Worm (Caenorhabditis elegans): ENCODE measurements around the gene K04C1.2.

- TF ChIP-seq ceh-27 (GFP tag; optimal IDR thresholded peaks at IDR 0.05): no peak
- TF ChIP-seq unc-62 (GFP tag; optimal IDR thresholded peaks at IDR 0.05): no peak
- no peak for TF ChIP-seq pbrm-1 (GFP tag; IDR thresholded peaks at IDR 0.05)
- no peak for TF ChIP-seq C17E4.6 (GFP tag; IDR thresholded peaks at IDR 0.05)
- no peak for TF ChIP-seq repo-1 (tag; optimal IDR thresholded peaks at IDR 0.05)
- TF ChIP-seq gei-17 (GFP tag; optimal IDR thresholded peaks at IDR 0.05): no peak
- no peak for TF ChIP-seq Y67H2A.10 (GFP tag; conservative IDR thresholded peaks at IDR 0.05)
- no peak for TF ChIP-seq ceh-91 (GFP tag; IDR thresholded peaks at IDR 0.05)
- TF ChIP-seq ztf-22 (GFP tag; optimal IDR thresholded peaks at IDR 0.05): no peak
- TF ChIP-seq sptf-2 (GFP tag; optimal IDR thresholded peaks at IDR 0.05): no peak
- no peak for TF ChIP-seq unc-130 (GFP tag; optimal IDR thresholded peaks at IDR 0.05)
- TF ChIP-seq tlf-1 (GFP tag; optimal IDR thresholded peaks at IDR 0.05): no peak
- TF ChIP-seq let-526 (GFP tag; IDR thresholded peaks at IDR 0.05): no peak
These were observed 4.1 kb upstream of the K04C1.2 start, which contains the start of gene srg-36 for ce11 chrX:14234366-14234765.

Data from whole organism, young adult.